Fruit fly (Drosophila melanogaster) whole organism, embryonic: ENCODE results near the gene nan.

Source experiments
- B-H1 ChIP-seq: fragments of 200-800 bp; sonication (Bioruptor generic); IDR thresholded peaks from 3 replicates; pipeline ENCODE4 v1.3.6; 2022; ENCODE audit warnings: missing biosample characterization, missing genetic modification characterization
- Bgb ChIP-seq: fragments of 200-800 bp; sonication (Bioruptor generic); IDR thresholded peaks from 2 replicates; pipeline ENCODE4 v1.3.6; 2022; ENCODE audit warnings: missing biosample characterization, missing genetic modification characterization; ENCODE audit not compliant: partially characterized antibody
- CG10274 ChIP-seq: fragments of 200-800 bp; sonication (Bioruptor generic); optimal IDR thresholded peaks from 3 replicates; lab custom pipeline; 2017; ENCODE audit warnings: missing biosample characterization, mild to moderate bottlenecking, missing genetic modification characterization
- CG13424 ChIP-seq: fragments of 200-800 bp; sonication (Bioruptor generic); optimal IDR thresholded peaks from 2 replicates; lab custom pipeline; 2019; ENCODE audit warnings: missing biosample characterization, mild to moderate bottlenecking, missing genetic modification characterization, moderate library complexity
- CG14710 ChIP-seq: fragments of 200-800 bp; sonication (Bioruptor generic); optimal IDR thresholded peaks from 3 replicates; lab custom pipeline; 2019; ENCODE audit warnings: missing biosample characterization, mild to moderate bottlenecking, missing genetic modification characterization, moderate library complexity
- CG17912 ChIP-seq: fragments of 200-800 bp; sonication (Bioruptor generic); optimal IDR thresholded peaks from 2 replicates; lab custom pipeline; 2018; ENCODE audit warnings: missing biosample characterization, mild to moderate bottlenecking, missing genetic modification characterization
- CG18619 ChIP-seq: fragments of 200-800 bp; sonication (Bioruptor generic); optimal IDR thresholded peaks from 3 replicates; lab custom pipeline; 2017; ENCODE audit warnings: missing biosample characterization, mild to moderate bottlenecking, missing genetic modification characterization
- CG2712 ChIP-seq: fragments of 200-800 bp; optimal IDR thresholded peaks from 3 replicates; lab custom pipeline; 2019; ENCODE audit warnings: missing biosample characterization, mild to moderate bottlenecking, missing genetic modification characterization, moderate library complexity
- CG30020 ChIP-seq: fragments of 200-800 bp; optimal IDR thresholded peaks from 2 replicates; lab custom pipeline; 2019; ENCODE audit warnings: missing biosample characterization, mild to moderate bottlenecking, missing genetic modification characterization, moderate library complexity
- CG4282 ChIP-seq: fragments of 200-800 bp; sonication (Bioruptor generic); optimal IDR thresholded peaks from 2 replicates; lab custom pipeline; 2016; ENCODE audit warnings: missing biosample characterization, missing genetic modification characterization
- CG4424 ChIP-seq: fragments of 200-800 bp; sonication (Bioruptor generic); optimal IDR thresholded peaks from 3 replicates; lab custom pipeline; 2016; ENCODE audit warnings: missing biosample characterization, missing genetic modification characterization
- CG4707 ChIP-seq: fragments of 200-800 bp; sonication (Bioruptor generic); optimal IDR thresholded peaks from 2 replicates; lab custom pipeline; 2018; ENCODE audit warnings: missing biosample characterization, mild to moderate bottlenecking, missing genetic modification characterization, moderate library complexity
- CG6683 ChIP-seq: fragments of 200-800 bp; sonication (Bioruptor generic); optimal IDR thresholded peaks from 2 replicates; lab custom pipeline; 2017; ENCODE audit warnings: missing biosample characterization, mild to moderate bottlenecking, missing genetic modification characterization, missing genetic modification reagents
- CG7556 ChIP-seq: fragments of 200-800 bp; sonication (Bioruptor generic); optimal IDR thresholded peaks from 2 replicates; lab custom pipeline; 2017; ENCODE audit warnings: missing biosample characterization, mild to moderate bottlenecking, missing genetic modification characterization
- CG8924 ChIP-seq: fragments of 200-800 bp; optimal IDR thresholded peaks from 3 replicates; lab custom pipeline; 2019; ENCODE audit warnings: missing biosample characterization, mild to moderate bottlenecking, missing genetic modification characterization, moderate library complexity
- CG9437 ChIP-seq: fragments of 200-800 bp; sonication (Bioruptor generic); optimal IDR thresholded peaks from 2 replicates; lab custom pipeline; 2018; ENCODE audit warnings: missing biosample characterization, mild to moderate bottlenecking, missing genetic modification characterization
- CG9797 ChIP-seq: fragments of 200-800 bp; sonication (Bioruptor generic); optimal IDR thresholded peaks from 3 replicates; lab custom pipeline; 2018; ENCODE audit warnings: missing biosample characterization, mild to moderate bottlenecking, missing genetic modification characterization
- CG9817 ChIP-seq: fragments of 200-800 bp; sonication (Bioruptor generic); optimal IDR thresholded peaks from 2 replicates; lab custom pipeline; 2018; ENCODE audit warnings: missing biosample characterization, mild to moderate bottlenecking, missing genetic modification characterization, moderate library complexity
- Dad ChIP-seq: fragments of 200-800 bp; sonication (Bioruptor generic); optimal IDR thresholded peaks from 3 replicates; lab custom pipeline; 2016; ENCODE audit warnings: missing biosample characterization, missing genetic modification characterization
- Deaf1 ChIP-seq: fragments of 200-800 bp; optimal IDR thresholded peaks from 3 replicates; lab custom pipeline; 2019; ENCODE audit warnings: missing biosample characterization, mild to moderate bottlenecking, missing genetic modification characterization, moderate library complexity
- Fer3 ChIP-seq: fragments of 200-800 bp; sonication (Bioruptor generic); optimal IDR thresholded peaks from 2 replicates; lab custom pipeline; 2018; ENCODE audit warnings: missing biosample characterization, mild to moderate bottlenecking, missing genetic modification characterization, moderate library complexity
- Kr ChIP-seq: fragments of 200-800 bp; sonication (Bioruptor generic); optimal IDR thresholded peaks from 2 replicates; lab custom pipeline; 2017; ENCODE audit warnings: missing biosample characterization, mild to moderate bottlenecking, missing genetic modification characterization
- Meics ChIP-seq: fragments of 200-800 bp; sonication (Bioruptor generic); optimal IDR thresholded peaks from 2 replicates; lab custom pipeline; 2017; ENCODE audit warnings: missing biosample characterization, mild to moderate bottlenecking, missing genetic modification characterization
- Sry-β ChIP-seq: fragments of 200-800 bp; sonication (Bioruptor generic); optimal IDR thresholded peaks from 2 replicates; lab custom pipeline; 2018; ENCODE audit warnings: missing biosample characterization, mild to moderate bottlenecking, missing genetic modification characterization, moderate library complexity
- TFAM ChIP-seq: fragments of 200-800 bp; sonication (Bioruptor generic); optimal IDR thresholded peaks from 2 replicates; lab custom pipeline; 2017; ENCODE audit warnings: missing biosample characterization, missing genetic modification characterization, inconsistent platforms
- cad ChIP-seq: fragments of >200 bp; optimal IDR thresholded peaks from 2 replicates; lab custom pipeline; 2017; ENCODE audit warnings: missing biosample characterization, missing genetic modification characterization
- chinmo ChIP-seq: fragments of 200-800 bp; sonication (Bioruptor generic); IDR thresholded peaks from 4 replicates; pipeline ENCODE4 v1.3.6; 2022; ENCODE audit warnings: missing biosample characterization, missing genetic modification characterization; ENCODE audit not compliant: partially characterized antibody
- crc ChIP-seq: fragments of 200-800 bp; sonication (Bioruptor generic); optimal IDR thresholded peaks from 2 replicates; lab custom pipeline; 2016; ENCODE audit warnings: missing biosample characterization, missing genetic modification characterization
- crol ChIP-seq: fragments of 200-800 bp; sonication (Bioruptor generic); IDR thresholded peaks from 2 replicates; pipeline ENCODE4 v1.3.6; 2022; ENCODE audit warnings: missing biosample characterization, missing genetic modification characterization
- cwo ChIP-seq: fragments of 200-800 bp; sonication (Bioruptor generic); optimal IDR thresholded peaks from 3 replicates; lab custom pipeline; 2017; ENCODE audit warnings: missing biosample characterization, missing genetic modification characterization, mild to moderate bottlenecking, moderate library complexity, missing genetic modification reagents
- esg ChIP-seq: fragments of 200-800 bp; sonication (Bioruptor generic); conservative IDR thresholded peaks from 2 replicates; pipeline ENCODE4 v1.3.6; 2022; ENCODE audit warnings: missing biosample characterization, missing genetic modification characterization
- fd96Cb ChIP-seq: fragments of 200-800 bp; sonication (Bioruptor generic); optimal IDR thresholded peaks from 2 replicates; lab custom pipeline; 2018; ENCODE audit warnings: missing biosample characterization, mild to moderate bottlenecking, missing genetic modification characterization, moderate library complexity
- gcm ChIP-seq: fragments of 200-800 bp; sonication (Bioruptor generic); optimal IDR thresholded peaks from 2 replicates; lab custom pipeline; 2019; ENCODE audit warnings: missing biosample characterization, mild to moderate bottlenecking, missing genetic modification characterization, moderate library complexity
- gem ChIP-seq: fragments of 200-800 bp; sonication (Bioruptor generic); optimal IDR thresholded peaks from 2 replicates; lab custom pipeline; 2019; ENCODE audit warnings: missing biosample characterization, mild to moderate bottlenecking, missing genetic modification characterization, moderate library complexity
- ham ChIP-seq: fragments of 200-800 bp; sonication (Bioruptor generic); IDR thresholded peaks from 2 replicates; pipeline ENCODE4 v1.3.6; 2022; ENCODE audit warnings: missing biosample characterization, missing genetic modification characterization
- ind ChIP-seq: fragments of 200-800 bp; sonication (Bioruptor generic); optimal IDR thresholded peaks from 3 replicates; lab custom pipeline; 2016; ENCODE audit warnings: missing biosample characterization, missing genetic modification characterization
- kay ChIP-seq: fragments of 200-800 bp; sonication (Bioruptor generic); optimal IDR thresholded peaks from 2 replicates; lab custom pipeline; 2016; ENCODE audit warnings: missing biosample characterization, missing genetic modification characterization
- lola ChIP-seq, 3 experiments: fragments of >200 bp in 2 of 3; fragments of 200-800 bp in 1 of 3; sonication (Bioruptor generic) in 1 of 3; optimal IDR thresholded peaks; 2 replicates each; lab custom pipeline; 2017 to 2019; ENCODE audit warnings: missing biosample characterization in 3 of 3, missing genetic modification characterization in 3 of 3, mild to moderate bottlenecking in 1 of 3, moderate library complexity in 1 of 3
- nom ChIP-seq: fragments of 200-800 bp; sonication (Bioruptor generic); optimal IDR thresholded peaks from 2 replicates; lab custom pipeline; 2017; ENCODE audit warnings: missing biosample characterization, missing genetic modification characterization, mild to moderate bottlenecking, moderate library complexity, missing genetic modification reagents
- pan ChIP-seq, 4 experiments: fragments of >200 bp in 3 of 4; fragments of 200-800 bp in 1 of 4; sonication (Bioruptor generic) in 1 of 4; optimal IDR thresholded peaks in 3 of 4; IDR thresholded peaks in 1 of 4; 2 replicates each; pipeline versions ENCODE4 v1.3.6 to Lab custom; 2017 to 2022; ENCODE audit warnings: missing biosample characterization in 2 of 4, missing genetic modification characterization in 2 of 4, mixed read lengths in 1 of 4
- row ChIP-seq: fragments of 200-800 bp; sonication (Bioruptor generic); IDR thresholded peaks from 3 replicates; pipeline ENCODE4 v1.3.6; 2022; ENCODE audit warnings: missing biosample characterization, missing genetic modification characterization
- shn ChIP-seq: fragments of 200-800 bp; sonication (Bioruptor generic); optimal IDR thresholded peaks from 3 replicates; lab custom pipeline; 2016; ENCODE audit warnings: missing biosample characterization, missing genetic modification characterization
- sob ChIP-seq: fragments of 200-800 bp; sonication (Bioruptor generic); IDR thresholded peaks from 2 replicates; pipeline ENCODE4 v1.3.6; 2022; ENCODE audit warnings: missing biosample characterization, missing genetic modification characterization
- sqz ChIP-seq: fragments of 200-800 bp; sonication (Bioruptor generic); optimal IDR thresholded peaks from 3 replicates; lab custom pipeline; 2018; ENCODE audit warnings: missing biosample characterization, mild to moderate bottlenecking, missing genetic modification characterization
- tgo ChIP-seq: fragments of 200-800 bp; sonication (Bioruptor generic); IDR thresholded peaks from 3 replicates; pipeline ENCODE4 v1.3.6; 2022; ENCODE audit warnings: missing biosample characterization, missing genetic modification characterization
- tio ChIP-seq: fragments of 200-800 bp; sonication (Bioruptor generic); optimal IDR thresholded peaks from 2 replicates; lab custom pipeline; 2017; ENCODE audit warnings: missing biosample characterization, missing genetic modification characterization, inconsistent platforms
- tup ChIP-seq: fragments of 200-800 bp; sonication (Bioruptor generic); optimal IDR thresholded peaks from 2 replicates; lab custom pipeline; 2016; ENCODE audit warnings: missing biosample characterization, mild to moderate bottlenecking, missing genetic modification characterization, moderate library complexity

Gene nan

DNA sequence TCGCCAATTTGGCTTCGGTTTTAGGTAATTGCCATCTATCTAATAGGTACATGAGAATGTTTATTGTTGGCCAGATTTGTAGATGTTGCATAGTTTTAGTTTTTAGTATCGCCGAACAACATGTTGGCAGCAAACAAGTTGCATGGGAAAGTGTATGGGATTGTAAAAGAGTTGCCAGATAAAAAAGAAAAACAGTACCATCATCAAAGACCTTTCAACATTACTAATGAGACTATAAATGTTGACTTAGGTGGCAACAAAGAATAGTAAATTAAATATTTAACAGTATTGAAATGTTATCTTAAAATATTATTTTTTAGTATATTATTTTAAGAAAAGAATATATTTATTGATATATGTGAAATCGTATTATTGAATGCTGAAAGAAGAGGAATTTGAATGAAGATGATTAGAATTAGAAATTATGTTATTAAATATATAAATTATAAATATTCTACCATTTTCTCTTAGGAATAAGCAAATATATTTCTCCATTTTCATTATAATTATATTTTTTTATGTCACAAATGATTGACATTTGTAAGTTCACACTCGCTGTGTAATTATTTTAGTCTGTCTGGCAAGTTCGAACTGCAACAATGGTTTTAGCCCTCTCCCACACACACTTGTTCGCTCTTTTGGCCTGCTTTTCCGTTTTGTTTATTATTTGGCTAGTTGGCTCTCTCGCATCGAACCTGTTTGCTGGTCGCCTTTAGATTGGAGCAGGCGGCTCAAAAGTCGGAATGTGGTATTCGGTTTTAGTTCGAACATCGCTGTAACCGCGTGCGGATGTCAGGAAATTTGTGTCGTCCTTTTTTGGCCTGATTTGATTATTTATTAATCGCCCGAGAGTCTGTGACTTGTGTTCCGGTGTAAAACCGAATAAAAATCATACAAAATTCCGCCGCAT, 15.5 kb upstream of the nan start (continued):
- TF ChIP-seq fd96Cb, result no peak
- no peak for TF ChIP-seq B-H1 (GFP tag; lab: Robert Waterston, UW)
- TF ChIP-seq CG17912, result peak; percentile 15
- TF ChIP-seq gem, result peak; percentile 61
- peak; percentile 50 for TF ChIP-seq Meics (GFP tag; lab: Kevin White, UChicago)
- peak; percentile 43; the same call in 1 of the 3 replicates for TF ChIP-seq tgo (GFP tag; lab: Robert Waterston, UW)
- TF ChIP-seq Dad (GFP tag; lab: Kevin White, UChicago), result no peak
- TF ChIP-seq ham (GFP tag; lab: Robert Waterston, UW), result no peak
- peak; percentile 51 for TF ChIP-seq ind (GFP tag; lab: Kevin White, UChicago)
- peak; percentile 40 for TF ChIP-seq CG9437 (GFP tag; lab: Kevin White, UChicago)
- TF ChIP-seq lola (GFP tag; optimal IDR thresholded peaks at IDR 0.05; lab: Kevin White, UChicago), result no peak
- no peak for TF ChIP-seq crc (GFP tag; lab: Kevin White, UChicago)
- peak; percentile 19 for TF ChIP-seq CG18619 (GFP tag; lab: Kevin White, UChicago)
- no peak for TF ChIP-seq CG10274 (GFP tag; lab: Kevin White, UChicago)
- peak; percentile 12 for TF ChIP-seq CG4424 (GFP tag; lab: Kevin White, UChicago)
- no peak for TF ChIP-seq Deaf1 (tag; lab: Kevin White, UChicago)
- peak; percentile 55 for TF ChIP-seq CG13424 (tag; lab: Kevin White, UChicago)
- TF ChIP-seq CG6683 (GFP tag; lab: Kevin White, UChicago), result no peak
- TF ChIP-seq row (GFP tag; lab: Robert Waterston, UW), result peak; percentile 76
- peak; percentile 8 for TF ChIP-seq Fer3 (tag; lab: Kevin White, UChicago)
- TF ChIP-seq sob (GFP tag; lab: Robert Waterston, UW), result no peak
- no peak for TF ChIP-seq CG9817 (tag; lab: Kevin White, UChicago)
- no peak for TF ChIP-seq CG4282 (GFP tag; lab: Kevin White, UChicago)
- TF ChIP-seq crol, result no peak
- no peak for TF ChIP-seq Sry-β
- peak; percentile 37 for TF ChIP-seq CG2712
- no peak for TF ChIP-seq CG9797
- no peak for TF ChIP-seq CG30020 (tag; lab: Kevin White, UChicago)
- TF ChIP-seq gcm, result no peak
- TF ChIP-seq CG7556 (GFP tag; lab: Kevin White, UChicago), result peak; percentile 56
- TF ChIP-seq tup (GFP tag; lab: Kevin White, UChicago), result no peak
- no peak for TF ChIP-seq kay
- no peak for TF ChIP-seq CG4707
- TF ChIP-seq sqz (GFP tag; lab: Kevin White, UChicago), result no peak
- TF ChIP-seq TFAM (GFP tag; lab: Kevin White, UChicago), result no peak
- TF ChIP-seq CG14710 (tag; lab: Kevin White, UChicago), result peak; percentile 23
- peak; percentile 12 for TF ChIP-seq cad (GFP tag; lab: Kevin White, UChicago)
- peak; percentile 26 for TF ChIP-seq cwo
- TF ChIP-seq nom (GFP tag; lab: Kevin White, UChicago), result peak; percentile 14
- no peak for TF ChIP-seq pan (optimal IDR thresholded peaks at IDR 0.05; lab: Kevin White, UChicago)
- TF ChIP-seq pan (GFP tag; optimal IDR thresholded peaks at IDR 0.05 in 1 of 2, IDR thresholded peaks at IDR 0.05 in 1 of 2), result peak in 1 of 2 experiments; percentile 12
- TF ChIP-seq chinmo (GFP tag; lab: Robert Waterston, UW), result no peak
- peak; percentile 6 for TF ChIP-seq CG8924 (tag; lab: Kevin White, UChicago)
- TF ChIP-seq Bgb (GFP tag; lab: Robert Waterston, UW), result peak; percentile 58; the same call in 1 of the 2 replicates
- TF ChIP-seq Kr (GFP tag; lab: Kevin White, UChicago), result no peak
- TF ChIP-seq esg (GFP tag; lab: Robert Waterston, UW), result no peak
- TF ChIP-seq shn (GFP tag; lab: Kevin White, UChicago), result no peak
- peak; percentile 11 for TF ChIP-seq tio (GFP tag; lab: Kevin White, UChicago)
